Fruit fly (Drosophila melanogaster): ENCODE results near the gene TyrR.

Gene TyrR

DNA sequence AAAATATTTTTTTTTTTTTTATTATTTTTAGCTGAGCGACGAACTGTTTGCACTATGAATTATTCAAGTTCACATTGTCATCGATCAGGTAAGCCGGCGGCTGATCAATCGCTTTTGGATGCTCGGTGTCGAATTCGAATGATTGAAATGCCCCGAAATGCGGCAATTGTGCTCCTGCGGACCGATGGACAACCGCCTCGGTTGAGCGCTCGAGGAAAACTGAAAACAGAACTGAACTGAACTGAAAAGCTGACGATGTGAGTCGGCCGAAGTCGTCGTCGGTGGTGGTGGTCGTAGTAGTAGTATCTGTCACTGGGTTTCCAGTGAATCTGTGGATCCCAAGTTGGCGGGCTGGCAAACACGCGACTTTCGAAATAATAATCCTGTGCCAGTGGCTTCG is 727 bp downstream of the TyrR start:
- TF ChIP-seq Dll (optimal IDR thresholded peaks at IDR 0.05) = no peak
- no peak for TF ChIP-seq pan (optimal IDR thresholded peaks at IDR 0.05)
- TF ChIP-seq EcR (GFP tag; optimal IDR thresholded peaks at IDR 0.05) = no peak
- no peak for TF ChIP-seq psq (optimal IDR thresholded peaks at IDR 0.05)
- TF ChIP-seq CG8478 (optimal IDR thresholded peaks at IDR 0.05) = no peak

DNA sequence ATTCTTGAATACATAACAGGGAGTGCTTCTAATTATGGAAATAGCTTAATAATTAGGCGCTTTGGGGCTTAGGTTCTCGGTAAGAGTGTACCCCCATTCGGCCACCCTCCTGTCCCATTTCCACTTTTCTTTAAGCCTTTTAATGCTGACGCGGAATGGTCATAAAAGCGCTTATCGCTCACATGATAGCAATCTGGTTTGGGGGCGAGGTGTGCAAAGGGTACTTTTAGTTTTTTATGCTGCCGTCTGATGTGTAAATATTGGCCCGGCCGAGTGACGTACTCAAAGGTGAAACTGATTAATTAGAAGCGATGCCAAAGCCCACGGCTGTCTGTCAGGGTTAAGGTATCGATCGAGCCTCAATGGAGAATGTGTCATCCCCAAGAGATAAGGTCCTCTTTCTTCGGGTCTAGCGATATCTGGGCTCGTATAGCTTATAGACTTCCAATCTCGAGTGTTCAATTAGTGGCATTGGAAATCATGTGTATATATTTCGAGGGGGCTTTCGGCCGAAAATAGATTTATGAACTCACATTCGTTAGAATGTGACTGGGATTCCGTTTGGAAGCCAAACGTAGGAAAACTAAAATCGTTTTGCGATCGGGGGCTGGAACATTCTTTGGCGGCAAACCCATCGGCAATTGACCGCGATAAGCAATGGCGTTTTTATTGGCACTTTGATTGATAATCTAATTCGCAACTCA is 3.1 kb downstream of the TyrR start:
- TF ChIP-seq EcR (GFP tag; optimal IDR thresholded peaks at IDR 0.05) (no peak), pan (optimal IDR thresholded peaks at IDR 0.05) (no peak), CG8478 (optimal IDR thresholded peaks at IDR 0.05) (no peak), Dll (optimal IDR thresholded peaks at IDR 0.05) (no peak), usp (GFP tag; optimal IDR thresholded peaks at IDR 0.05) (no peak), psq (optimal IDR thresholded peaks at IDR 0.05) (no peak)

DNA sequence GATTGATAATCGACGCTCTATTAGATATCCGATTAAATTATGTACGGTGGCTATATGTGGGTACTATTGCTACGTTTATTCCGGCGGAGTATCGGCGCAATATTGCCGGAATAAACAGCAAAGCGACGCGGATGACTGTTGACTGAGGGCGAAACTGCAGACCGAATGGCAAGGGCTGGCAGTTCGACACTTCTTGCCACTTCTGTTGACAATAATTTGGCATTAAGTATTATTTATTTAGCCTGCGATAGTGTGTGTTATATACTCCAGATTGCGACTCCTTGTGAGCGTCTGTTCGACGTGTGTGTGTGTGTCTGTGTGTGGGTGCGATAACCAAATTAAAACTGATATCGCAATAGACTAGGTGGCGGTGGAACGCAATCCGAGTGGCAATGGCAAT is 4.1 kb downstream of the TyrR start:
- TF ChIP-seq Dll (optimal IDR thresholded peaks at IDR 0.05) (no peak), usp (GFP tag; optimal IDR thresholded peaks at IDR 0.05) (no peak), CG8478 (optimal IDR thresholded peaks at IDR 0.05) (no peak), EcR (GFP tag; optimal IDR thresholded peaks at IDR 0.05) (no peak), psq (optimal IDR thresholded peaks at IDR 0.05) (no peak), pan (optimal IDR thresholded peaks at IDR 0.05) (no peak)

DNA sequence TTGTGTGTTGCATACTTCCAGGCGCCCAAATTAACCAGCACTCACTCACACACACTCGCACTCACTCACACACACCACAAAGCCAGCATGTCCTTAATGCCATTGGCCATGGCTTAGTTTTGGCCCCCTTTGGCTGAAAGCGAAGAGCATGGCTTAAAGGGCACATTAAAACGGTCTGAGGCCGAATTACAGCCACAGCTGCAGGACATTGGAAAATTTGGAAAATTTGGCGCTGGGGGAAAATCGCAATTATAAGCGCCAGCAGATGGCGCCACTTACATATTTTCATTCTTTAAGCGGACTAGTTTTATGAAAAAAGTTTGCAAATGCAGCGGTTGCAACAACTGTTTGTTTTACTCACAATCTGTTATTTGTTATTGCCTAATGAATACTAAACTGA is 20.4 kb downstream of the TyrR start:
- TF ChIP-seq usp (GFP tag; optimal IDR thresholded peaks at IDR 0.05) (no peak), Dll (optimal IDR thresholded peaks at IDR 0.05) (no peak), psq (optimal IDR thresholded peaks at IDR 0.05) (no peak), EcR (GFP tag; optimal IDR thresholded peaks at IDR 0.05) (no peak), pan (optimal IDR thresholded peaks at IDR 0.05) (no peak), CG8478 (optimal IDR thresholded peaks at IDR 0.05) (no peak)

DNA sequence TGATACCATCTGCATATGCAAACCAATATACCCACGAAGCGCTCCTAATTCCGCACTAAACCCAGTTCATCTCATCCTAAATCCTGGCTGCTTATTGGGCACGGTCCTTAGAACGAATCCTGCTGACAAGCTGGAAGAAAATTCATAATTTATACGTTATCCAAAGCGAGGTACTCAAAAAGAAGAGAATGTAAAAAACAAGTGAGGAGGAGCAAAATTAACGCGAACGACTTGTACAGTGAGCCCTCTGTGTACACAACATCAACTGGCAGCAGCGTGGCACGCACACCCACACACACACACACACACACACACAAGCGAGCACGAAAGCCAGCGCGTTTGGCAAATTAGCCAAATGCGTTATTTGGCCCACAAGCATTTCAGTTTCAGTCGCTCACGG is 26.7 kb downstream of the TyrR start, which contains the start of gene TyrRII:
TyrRII (plus strand) TSS at position 301 of the 400 bp plus-strand sequence.
- TF ChIP-seq EcR (GFP tag; optimal IDR thresholded peaks at IDR 0.05) (no peak), psq (optimal IDR thresholded peaks at IDR 0.05) (no peak), Dll (optimal IDR thresholded peaks at IDR 0.05) (no peak), usp (GFP tag; optimal IDR thresholded peaks at IDR 0.05) (no peak), CG8478 (optimal IDR thresholded peaks at IDR 0.05) (no peak), pan (optimal IDR thresholded peaks at IDR 0.05) (no peak)

DNA sequence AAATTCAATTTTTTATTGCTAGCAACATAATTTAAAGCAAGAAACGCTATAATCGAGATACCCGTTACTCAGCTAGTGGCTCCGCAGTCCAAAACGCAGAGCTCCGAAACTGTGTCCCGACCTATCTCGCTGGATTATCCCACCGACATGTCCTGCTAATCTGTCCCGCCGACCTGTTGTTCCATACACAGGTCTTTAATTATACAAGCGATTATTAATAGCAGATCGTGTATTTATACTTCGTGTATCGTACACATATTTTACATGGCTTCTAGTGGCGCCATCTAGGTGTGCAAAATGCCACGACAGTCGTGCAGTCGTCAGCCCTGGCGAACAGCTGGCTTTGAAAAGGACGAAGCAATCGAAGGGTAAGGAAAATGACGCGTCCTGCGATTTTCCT is 29.7 kb downstream of the TyrR start, which contains the start of gene CG14321:
CG14321 (plus strand) TSS at position 338 of the 400 bp plus-strand sequence.
- no peak for TF ChIP-seq Dll (optimal IDR thresholded peaks at IDR 0.05)
- no peak for TF ChIP-seq usp (GFP tag; optimal IDR thresholded peaks at IDR 0.05)
- TF ChIP-seq psq (optimal IDR thresholded peaks at IDR 0.05) = no peak

DNA sequence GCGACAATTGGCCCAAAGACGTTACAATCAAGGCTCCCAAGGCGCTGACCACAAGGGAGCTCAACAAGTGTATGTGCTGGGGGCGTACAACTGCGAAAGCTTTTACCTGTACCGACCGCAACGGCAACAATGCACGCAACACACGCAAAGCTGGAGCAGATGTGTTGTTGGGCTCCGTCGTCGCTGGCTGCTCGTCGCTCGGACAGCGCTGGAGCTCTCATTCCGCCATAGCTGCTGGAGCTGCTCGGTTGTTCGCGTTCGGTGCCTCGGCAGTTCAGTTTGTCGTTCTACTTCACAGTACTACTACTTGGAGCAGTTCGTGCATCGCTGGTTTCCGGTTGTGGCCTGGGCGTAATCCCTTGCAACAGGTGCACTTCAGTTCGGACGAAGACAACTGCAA is 37.4 kb downstream of the TyrR start, which contains the start of gene Lgr1:
Lgr1 (plus strand) TSS at position 220 of the 400 bp plus-strand sequence.
- no peak for TF ChIP-seq psq (optimal IDR thresholded peaks at IDR 0.05)
- TF ChIP-seq EcR (GFP tag; optimal IDR thresholded peaks at IDR 0.05) = no peak
- TF ChIP-seq pan (optimal IDR thresholded peaks at IDR 0.05) = no peak
- no peak for TF ChIP-seq Dll (optimal IDR thresholded peaks at IDR 0.05)
- no peak for TF ChIP-seq CG8478 (optimal IDR thresholded peaks at IDR 0.05)
- no peak for TF ChIP-seq usp (GFP tag; optimal IDR thresholded peaks at IDR 0.05)

DNA sequence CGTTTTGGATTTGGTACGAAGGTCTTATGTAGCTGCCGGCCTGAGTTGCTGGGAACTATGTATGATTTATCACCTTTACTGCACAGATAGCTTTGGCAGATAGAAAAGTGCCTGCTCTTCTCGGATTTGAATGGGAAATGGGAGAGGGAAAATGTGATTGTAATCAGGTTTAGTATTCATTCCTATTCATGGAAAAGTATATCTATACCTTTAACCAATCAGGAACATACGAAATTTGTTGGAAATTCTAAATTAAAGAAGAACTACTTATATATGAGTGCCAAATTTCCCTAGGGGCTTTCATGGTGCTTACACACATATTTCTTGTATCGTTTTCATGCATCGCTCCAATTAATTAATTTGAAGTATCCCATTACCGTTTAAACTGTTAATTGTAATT is 38.0 kb downstream of the TyrR start, which contains the start of gene Atg8b:
Atg8b (minus strand) TSS at position 101 of the 400 bp plus-strand sequence.
- no peak for TF ChIP-seq pan (optimal IDR thresholded peaks at IDR 0.05)

DNA sequence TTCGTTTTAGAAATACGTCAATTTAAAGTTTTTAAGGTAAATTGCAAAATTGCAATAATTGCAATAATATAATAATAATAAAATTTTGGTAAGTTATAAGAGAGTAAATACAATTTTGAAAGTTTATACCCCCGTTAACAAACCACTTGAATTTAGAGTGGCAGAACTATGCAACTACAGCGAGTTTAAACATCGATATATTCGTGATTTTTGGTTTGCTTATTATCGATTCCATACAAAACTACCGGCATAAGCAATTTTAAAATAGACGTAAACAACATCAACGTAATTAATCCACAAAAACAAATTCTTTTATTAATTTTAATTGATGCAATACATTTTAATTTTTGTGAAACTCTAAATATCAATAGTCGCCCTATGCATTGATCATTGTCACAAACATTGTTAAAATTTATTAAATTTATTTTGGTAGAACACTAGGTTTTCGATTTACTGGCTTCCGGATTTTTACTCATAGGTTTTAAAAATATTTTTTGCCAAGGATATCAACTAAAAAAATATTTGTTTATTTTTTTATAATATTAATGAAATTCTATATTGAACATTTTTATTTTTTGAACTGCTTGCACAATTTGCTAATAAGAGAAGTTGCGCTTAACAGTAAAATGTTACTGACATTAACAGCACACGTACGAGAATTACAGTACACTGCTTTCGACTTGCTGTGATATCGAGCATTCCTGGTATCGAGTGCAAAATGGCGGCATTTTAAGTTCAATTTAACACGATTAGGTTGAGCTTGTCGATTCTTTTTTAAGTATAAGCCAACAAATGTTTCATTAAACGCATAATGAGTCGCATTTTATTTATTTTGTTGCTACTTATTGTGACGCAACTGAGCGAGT is 44.0 kb downstream of the TyrR start, which contains the start of gene Pxt:
Pxt (plus strand) TSS at position 695 of the 866 bp plus-strand sequence.
- TF ChIP-seq CG8478 (optimal IDR thresholded peaks at IDR 0.05) (no peak), EcR (GFP tag; optimal IDR thresholded peaks at IDR 0.05) (no peak)

DNA sequence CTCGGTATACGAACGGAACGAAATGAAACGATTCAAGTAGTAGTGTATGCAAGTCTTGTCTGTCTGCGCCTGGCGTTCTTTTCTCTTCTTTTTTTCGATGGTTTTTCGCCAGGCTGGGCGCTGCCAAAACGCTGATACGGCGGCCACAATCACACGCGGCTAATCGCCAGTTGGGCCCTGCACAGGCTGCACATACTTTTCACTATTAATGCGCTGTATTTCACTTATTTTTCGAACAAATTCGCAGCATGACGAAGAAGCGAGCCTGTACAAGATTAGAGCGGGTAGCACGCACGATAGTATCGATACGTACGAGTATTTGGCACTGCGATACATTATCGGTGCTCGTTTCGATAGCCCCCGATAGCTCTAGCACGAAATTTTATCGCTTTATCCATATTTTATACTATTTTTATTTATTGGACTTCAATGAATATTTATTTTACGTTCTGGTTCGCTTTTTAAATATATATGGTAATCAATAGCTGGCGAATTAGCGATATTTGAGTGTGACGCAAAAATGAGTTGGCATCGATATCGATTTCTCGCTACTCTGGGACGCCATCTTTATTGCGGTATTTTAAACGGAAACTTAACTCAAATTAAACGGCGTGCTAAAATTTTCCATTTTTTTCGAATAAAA is 44.8 kb downstream of the TyrR start, which contains the start of gene osa:
osa (minus strand) TSS at position 300 of the 643 bp plus-strand sequence.
- no peak for TF ChIP-seq CG8478 (optimal IDR thresholded peaks at IDR 0.05)
- TF ChIP-seq EcR (GFP tag; optimal IDR thresholded peaks at IDR 0.05) = no peak
- no peak for TF ChIP-seq psq (optimal IDR thresholded peaks at IDR 0.05)
- TF ChIP-seq usp (GFP tag; optimal IDR thresholded peaks at IDR 0.05) = no peak
- no peak for TF ChIP-seq Dll (optimal IDR thresholded peaks at IDR 0.05)
- no peak for TF ChIP-seq pan (optimal IDR thresholded peaks at IDR 0.05)

DNA sequence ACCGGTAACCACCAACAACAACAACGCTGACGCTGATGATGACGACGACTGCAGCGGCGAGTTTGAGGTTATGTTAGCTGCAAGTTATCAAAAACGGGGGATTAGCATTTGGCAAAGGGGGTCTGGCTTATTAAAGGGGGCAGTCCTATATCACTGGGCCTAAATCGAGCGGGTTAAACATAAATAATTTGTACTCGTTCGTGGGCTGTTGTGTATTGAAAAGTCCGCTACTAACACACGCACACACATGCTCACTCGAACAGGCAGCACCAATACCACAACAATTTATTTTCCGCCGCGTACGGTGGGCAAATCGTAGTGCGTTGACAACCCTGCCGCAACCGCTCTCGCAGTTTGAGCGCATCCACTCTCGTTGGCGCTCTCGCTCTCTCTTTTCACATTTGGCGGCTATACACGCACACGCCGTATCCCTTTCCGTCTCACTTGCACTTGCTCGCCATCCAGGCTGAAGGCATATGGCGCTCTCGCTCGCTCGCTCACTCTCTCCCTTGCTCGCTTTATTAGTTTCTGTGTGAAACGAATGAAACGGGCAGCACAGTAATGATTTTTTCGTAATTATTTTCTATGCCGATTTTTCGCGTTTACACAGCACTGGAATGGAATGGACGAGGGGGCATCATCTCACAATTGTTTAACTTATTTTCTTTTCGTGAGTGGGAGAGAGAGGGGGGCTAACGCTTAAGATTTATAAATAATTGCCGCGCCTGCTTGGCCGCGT is 46.0 kb downstream of the TyrR start:
- TF ChIP-seq CG8478 (optimal IDR thresholded peaks at IDR 0.05) (peak; percentile 96), EcR (GFP tag; optimal IDR thresholded peaks at IDR 0.05) (no peak), Dll (optimal IDR thresholded peaks at IDR 0.05) (peak; percentile 98)
